Worm (Caenorhabditis elegans): ENCODE data around the gene F58H1.3.
A peak's percentile ranks its signal among the peaks of the same experiment; 100 is the strongest.

Gene F58H1.3

DNA sequence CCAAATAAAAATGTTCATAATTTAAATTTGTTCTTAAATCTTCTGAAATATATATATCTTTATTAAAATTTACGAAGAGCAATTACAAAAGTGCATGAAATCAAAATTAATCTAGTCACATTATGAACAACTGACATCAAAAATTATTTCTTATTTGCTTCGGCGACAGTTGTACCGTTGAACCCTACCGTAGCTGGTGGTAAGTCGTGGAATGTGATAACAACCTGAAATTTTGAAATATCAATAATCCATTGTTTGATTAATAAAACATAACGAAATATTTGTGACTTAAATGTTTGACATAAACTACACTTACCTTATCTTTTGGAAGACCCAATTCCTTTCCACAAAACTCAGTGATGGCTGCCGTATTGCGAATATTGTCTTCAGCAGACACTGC, 43.0 kb downstream of the F58H1.3 start:
- TF ChIP-seq F13H6.1 (tag; optimal IDR thresholded peaks at IDR 0.05) (no peak), hlh-30 (tag; optimal IDR thresholded peaks at IDR 0.05; ENCODE audit: insufficient read depth) (no peak), dve-1 (tag; optimal IDR thresholded peaks at IDR 0.05) (no peak), ceh-30 (tag; optimal IDR thresholded peaks at IDR 0.05) (no peak), tbx-2 (tag; optimal IDR thresholded peaks at IDR 0.05) (no peak), nhr-11 (tag; optimal IDR thresholded peaks at IDR 0.05) (no peak), K02D7.2 (tag; optimal IDR thresholded peaks at IDR 0.05) (no peak), npax-4 (tag; optimal IDR thresholded peaks at IDR 0.05) (no peak), sdc-2 (tag; optimal IDR thresholded peaks at IDR 0.05) (no peak), mec-3 (tag; optimal IDR thresholded peaks at IDR 0.05; ENCODE audit: borderline replicate concordance) (no peak), C38D4.7 (GFP tag; optimal IDR thresholded peaks at IDR 0.05) (no peak), ceh-19 (GFP tag; optimal IDR thresholded peaks at IDR 0.05) (no peak), che-1 (tag; optimal IDR thresholded peaks at IDR 0.05) (no peak)

DNA sequence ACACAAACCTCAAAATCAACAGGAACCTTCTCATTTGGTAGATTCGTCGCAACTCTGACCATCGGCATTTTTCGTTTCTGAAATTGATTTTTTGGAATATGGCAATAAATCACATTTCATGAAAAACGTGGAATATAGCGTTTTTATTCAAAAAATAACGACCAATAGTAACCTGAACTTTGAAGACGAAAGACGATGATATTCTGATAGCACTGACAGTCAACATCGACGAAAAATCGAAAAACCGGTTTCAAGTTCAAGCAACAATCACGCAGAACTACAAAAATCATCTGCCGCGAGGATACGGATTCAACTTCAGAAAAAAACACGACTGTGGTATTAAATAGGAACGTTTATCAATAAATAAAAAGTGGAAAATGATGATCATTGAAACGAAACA, 44.4 kb downstream of the F58H1.3 start, which contains the start of gene mif-2:
TSS of gene mif-2 (minus strand) at position 281 of the 400 bp plus-strand sequence.
- TF ChIP-seq tbx-2 (tag; optimal IDR thresholded peaks at IDR 0.05) (no peak), unc-3 (GFP tag; conservative IDR thresholded peaks at IDR 0.05) (no peak), unc-3 (tag; optimal IDR thresholded peaks at IDR 0.05) (no peak), odd-2 (tag; optimal IDR thresholded peaks at IDR 0.05) (no peak), ceh-19 (GFP tag; optimal IDR thresholded peaks at IDR 0.05) (no peak), madf-2 (tag; optimal IDR thresholded peaks at IDR 0.05) (no peak), nhr-232 (tag; optimal IDR thresholded peaks at IDR 0.05) (no peak), syd-9 (tag; optimal IDR thresholded peaks at IDR 0.05) (no peak), unc-86 (tag; optimal IDR thresholded peaks at IDR 0.05) (no peak), ref-2 (tag; optimal IDR thresholded peaks at IDR 0.05) (no peak), ahr-1 (tag; optimal IDR thresholded peaks at IDR 0.05) (no peak), lim-6 (tag; optimal IDR thresholded peaks at IDR 0.05) (no peak), unc-55 (GFP tag; optimal IDR thresholded peaks at IDR 0.05) (no peak), dve-1 (tag; optimal IDR thresholded peaks at IDR 0.05) (no peak)

DNA sequence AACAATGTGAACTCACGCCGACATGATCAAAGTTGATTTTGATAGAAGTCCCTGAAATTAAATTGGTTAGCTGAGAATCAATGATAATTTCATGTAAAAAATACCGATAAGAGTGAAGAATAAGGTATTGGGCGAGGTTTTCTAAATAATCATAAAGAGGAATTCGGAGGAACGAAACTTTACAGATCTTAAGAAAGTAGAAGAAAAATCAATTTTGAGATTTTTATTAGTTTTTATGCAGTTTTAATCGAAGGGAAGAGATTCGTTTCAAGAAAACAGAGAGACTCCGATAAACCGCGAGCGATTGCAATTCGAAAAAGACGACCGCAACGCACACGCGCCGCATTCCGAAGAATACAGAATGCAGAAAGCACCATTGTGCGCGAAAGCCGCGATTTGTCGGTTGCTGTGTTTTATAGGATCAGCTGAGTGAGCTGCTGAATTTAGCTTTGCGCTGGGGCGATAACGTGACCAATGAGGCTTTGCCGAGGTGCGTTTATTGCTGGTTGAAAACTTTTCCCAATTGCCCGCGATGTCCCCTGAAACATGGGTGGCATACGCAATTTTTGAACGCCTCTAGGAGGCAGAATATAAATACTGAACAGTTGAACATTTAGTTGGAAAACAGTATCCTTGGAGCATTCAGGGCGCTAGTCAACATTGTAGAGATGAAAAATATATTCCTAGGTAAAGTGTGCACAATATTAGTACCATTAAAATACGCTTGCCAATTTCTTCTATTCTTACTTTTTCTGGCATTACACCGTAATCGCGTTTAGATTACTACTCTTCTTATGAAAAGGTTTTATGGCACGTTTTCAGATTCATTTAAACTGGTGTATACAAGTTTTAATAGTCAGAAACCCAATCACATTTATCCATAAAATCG, 46.1 kb downstream of the F58H1.3 start, which contains the start of gene snr-4:
TSS of gene snr-4 (minus strand) at position 51 of the 889 bp plus-strand sequence.
- TF ChIP-seq nhr-232 (tag; optimal IDR thresholded peaks at IDR 0.05) (no peak), npax-4 (tag; optimal IDR thresholded peaks at IDR 0.05) (no peak), fax-1 (tag; optimal IDR thresholded peaks at IDR 0.05) (peak; percentile 2), ztf-16 (tag; optimal IDR thresholded peaks at IDR 0.05) (peak; percentile 15), tbx-2 (tag; optimal IDR thresholded peaks at IDR 0.05) (peak; percentile 66), pha-2 (tag; optimal IDR thresholded peaks at IDR 0.05) (no peak), ceh-6 (GFP tag; optimal IDR thresholded peaks at IDR 0.05) (no peak), dve-1 (tag; optimal IDR thresholded peaks at IDR 0.05) (peak; percentile 67), pat-9 (tag; optimal IDR thresholded peaks at IDR 0.05) (no peak), ceh-14 (tag; optimal IDR thresholded peaks at IDR 0.05) (peak; percentile 1), lim-6 (tag; optimal IDR thresholded peaks at IDR 0.05) (no peak), zip-5 (tag; optimal IDR thresholded peaks at IDR 0.05) (no peak), C38D4.7 (GFP tag; optimal IDR thresholded peaks at IDR 0.05) (peak; percentile 31), ets-4 (tag; optimal IDR thresholded peaks at IDR 0.05) (no peak), nfya-1 (tag; optimal IDR thresholded peaks at IDR 0.05) (peak; percentile 89), hlh-30 (tag; optimal IDR thresholded peaks at IDR 0.05; ENCODE audit: insufficient read depth) (peak; percentile 73), ceh-31 (tag; optimal IDR thresholded peaks at IDR 0.05) (peak; percentile 51), rnt-1 (tag; optimal IDR thresholded peaks at IDR 0.05) (peak; percentile 69), ceh-18 (tag; optimal IDR thresholded peaks at IDR 0.05) (peak; percentile 84), odd-2 (tag; optimal IDR thresholded peaks at IDR 0.05) (no peak), gmeb-2 (tag; optimal IDR thresholded peaks at IDR 0.05) (no peak), T23F11.4 (GFP tag; optimal IDR thresholded peaks at IDR 0.05) (no peak), elt-2 (tag; optimal IDR thresholded peaks at IDR 0.05) (peak; percentile 58), ceh-2 (tag; optimal IDR thresholded peaks at IDR 0.05) (no peak), sox-2 (GFP tag; IDR thresholded peaks at IDR 0.05) (peak; percentile 85), ceh-45 (GFP tag; IDR thresholded peaks at IDR 0.05) (no peak), sox-4 (tag; optimal IDR thresholded peaks at IDR 0.05) (no peak), sdc-2 (tag; optimal IDR thresholded peaks at IDR 0.05) (no peak), ref-2 (tag; optimal IDR thresholded peaks at IDR 0.05) (peak; percentile 58), fkh-10 (GFP tag; optimal IDR thresholded peaks at IDR 0.05) (no peak), unc-86 (tag; optimal IDR thresholded peaks at IDR 0.05) (no peak), madf-2 (tag; optimal IDR thresholded peaks at IDR 0.05) (no peak), elt-4 (tag; optimal IDR thresholded peaks at IDR 0.05) (no peak), ahr-1 (tag; optimal IDR thresholded peaks at IDR 0.05) (no peak), unc-42 (tag; optimal IDR thresholded peaks at IDR 0.05) (peak; percentile 70)

Measured in whole organism, late embryonic.